Worm (Caenorhabditis elegans): Measurements from ENCODE around the gene ZK455.5.
A peak's percentile ranks its signal among the peaks of the same experiment; 100 is the strongest.

The ZK455.5 gene

ce11 chrX:11326827-11327226 lies at the start of gene ZK455.5:
ZK455.5 (minus strand) TSS chrX:11326927.
- no peak for TF ChIP-seq F13C5.2 (tag; optimal IDR thresholded peaks at IDR 0.05)

- no peak for TF ChIP-seq sea-1 (GFP tag; conservative IDR thresholded peaks at IDR 0.05)
- no peak for TF ChIP-seq B0310.2 (tag; optimal IDR thresholded peaks at IDR 0.05)
These were observed 48.8 kb upstream of the ZK455.5 start, which contains the start of gene F42E11.3 for ce11 chrX:11375509-11375908. F42E11.3 (minus strand) TSS chrX:11375609.

- TF ChIP-seq ama-1 (optimal IDR thresholded peaks at IDR 0.05), result no peak
- TF ChIP-seq flt-1 (GFP tag; IDR thresholded peaks at IDR 0.05), result no peak
- no peak for TF ChIP-seq F13C5.2 (tag; optimal IDR thresholded peaks at IDR 0.05)
- TF ChIP-seq hmbx-1 (tag; optimal IDR thresholded peaks at IDR 0.05), result no peak
- no peak for TF ChIP-seq hmg-4 (GFP tag; optimal IDR thresholded peaks at IDR 0.05)
- no peak for TF ChIP-seq hnd-1 (tag; optimal IDR thresholded peaks at IDR 0.05)
- no peak for TF ChIP-seq pes-1 (GFP tag; IDR thresholded peaks at IDR 0.05)
- no peak for TF ChIP-seq ceh-13 (GFP tag; optimal IDR thresholded peaks at IDR 0.05)
- TF ChIP-seq tbx-11 (GFP tag; IDR thresholded peaks at IDR 0.05), result no peak
- no peak for TF ChIP-seq scrt-1 (GFP tag; IDR thresholded peaks at IDR 0.05)
These were observed 43.4 kb upstream of the ZK455.5 start for ce11 chrX:11370090-11370489.

- no peak for TF ChIP-seq hmbx-1 (tag; optimal IDR thresholded peaks at IDR 0.05)
- peak; percentile 29 for TF ChIP-seq hmg-4 (GFP tag; optimal IDR thresholded peaks at IDR 0.05)
These were observed 42.1 kb upstream of the ZK455.5 start for ce11 chrX:11368845-11369244.

- TF ChIP-seq ceh-36 (tag; optimal IDR thresholded peaks at IDR 0.05) (no peak), ama-1 (optimal IDR thresholded peaks at IDR 0.05) (no peak), tbx-11 (GFP tag; IDR thresholded peaks at IDR 0.05) (no peak), hmg-4 (GFP tag; optimal IDR thresholded peaks at IDR 0.05) (no peak), ets-7 (tag; optimal IDR thresholded peaks at IDR 0.05) (no peak), hmbx-1 (tag; optimal IDR thresholded peaks at IDR 0.05) (no peak), ceh-13 (GFP tag; optimal IDR thresholded peaks at IDR 0.05) (no peak), pes-1 (GFP tag; IDR thresholded peaks at IDR 0.05) (no peak), tra-4 (tag; optimal IDR thresholded peaks at IDR 0.05) (no peak), hnd-1 (tag; optimal IDR thresholded peaks at IDR 0.05) (no peak), tbx-37 (GFP tag; conservative IDR thresholded peaks at IDR 0.05) (no peak), aly-1 (tag; optimal IDR thresholded peaks at IDR 0.05) (no peak)
These were observed 41.7 kb upstream of the ZK455.5 start, which contains the start of gene ttyh-1 for ce11 chrX:11368417-11368816. ttyh-1 (plus strand) TSS chrX:11368717.

- no peak for TF ChIP-seq tbx-11 (GFP tag; IDR thresholded peaks at IDR 0.05)
- TF ChIP-seq ceh-36 (tag; optimal IDR thresholded peaks at IDR 0.05), result no peak
- TF ChIP-seq sea-1 (GFP tag; conservative IDR thresholded peaks at IDR 0.05), result no peak
- TF ChIP-seq B0310.2 (tag; optimal IDR thresholded peaks at IDR 0.05), result no peak
- TF ChIP-seq ceh-13 (GFP tag; optimal IDR thresholded peaks at IDR 0.05), result no peak
- TF ChIP-seq pes-1 (GFP tag; IDR thresholded peaks at IDR 0.05), result no peak
- TF ChIP-seq F13C5.2 (tag; optimal IDR thresholded peaks at IDR 0.05), result no peak
These were observed 40.9 kb upstream of the ZK455.5 start for ce11 chrX:11367640-11368039.

ce11 chrX:11367087-11367486 lies 40.4 kb upstream of the ZK455.5 start:
- TF ChIP-seq F13C5.2 (tag; optimal IDR thresholded peaks at IDR 0.05) (no peak), sea-1 (GFP tag; conservative IDR thresholded peaks at IDR 0.05) (no peak), hnd-1 (tag; optimal IDR thresholded peaks at IDR 0.05) (no peak), ama-1 (optimal IDR thresholded peaks at IDR 0.05) (no peak), pes-1 (GFP tag; IDR thresholded peaks at IDR 0.05) (no peak), flt-1 (GFP tag; IDR thresholded peaks at IDR 0.05) (no peak), ceh-36 (tag; optimal IDR thresholded peaks at IDR 0.05) (no peak), tbx-11 (GFP tag; IDR thresholded peaks at IDR 0.05) (no peak), tra-4 (tag; optimal IDR thresholded peaks at IDR 0.05) (no peak), ets-7 (tag; optimal IDR thresholded peaks at IDR 0.05) (no peak), tbx-37 (GFP tag; conservative IDR thresholded peaks at IDR 0.05) (no peak), B0310.2 (tag; optimal IDR thresholded peaks at IDR 0.05) (no peak), hmbx-1 (tag; optimal IDR thresholded peaks at IDR 0.05) (no peak), hmg-4 (GFP tag; optimal IDR thresholded peaks at IDR 0.05) (no peak), ceh-13 (GFP tag; optimal IDR thresholded peaks at IDR 0.05) (no peak), aly-1 (tag; optimal IDR thresholded peaks at IDR 0.05) (no peak), scrt-1 (GFP tag; IDR thresholded peaks at IDR 0.05) (no peak)

- TF ChIP-seq hmg-4 (GFP tag; optimal IDR thresholded peaks at IDR 0.05) (peak; percentile 71), tbx-11 (GFP tag; IDR thresholded peaks at IDR 0.05) (0 out of 2 replicates have a peak, but pooled peaks have one; percentile 26), sea-1 (GFP tag; conservative IDR thresholded peaks at IDR 0.05) (no peak; the same call in 1 of the 2 replicates), F13C5.2 (tag; optimal IDR thresholded peaks at IDR 0.05) (no peak)
These were observed 39.3 kb upstream of the ZK455.5 start for ce11 chrX:11365995-11366394.

ce11 chrX:11364914-11365313 lies 38.2 kb upstream of the ZK455.5 start:
- TF ChIP-seq ets-7 (tag; optimal IDR thresholded peaks at IDR 0.05) (no peak), aly-1 (tag; optimal IDR thresholded peaks at IDR 0.05) (no peak), hmbx-1 (tag; optimal IDR thresholded peaks at IDR 0.05) (no peak), B0310.2 (tag; optimal IDR thresholded peaks at IDR 0.05) (no peak), F13C5.2 (tag; optimal IDR thresholded peaks at IDR 0.05) (no peak), scrt-1 (GFP tag; IDR thresholded peaks at IDR 0.05) (no peak), ceh-36 (tag; optimal IDR thresholded peaks at IDR 0.05) (no peak), tbx-11 (GFP tag; IDR thresholded peaks at IDR 0.05) (no peak), ama-1 (optimal IDR thresholded peaks at IDR 0.05) (no peak), hmg-4 (GFP tag; optimal IDR thresholded peaks at IDR 0.05) (no peak), pes-1 (GFP tag; IDR thresholded peaks at IDR 0.05) (no peak), flt-1 (GFP tag; IDR thresholded peaks at IDR 0.05) (no peak), tra-4 (tag; optimal IDR thresholded peaks at IDR 0.05) (no peak), sea-1 (GFP tag; conservative IDR thresholded peaks at IDR 0.05) (no peak), ceh-13 (GFP tag; optimal IDR thresholded peaks at IDR 0.05) (no peak), hnd-1 (tag; optimal IDR thresholded peaks at IDR 0.05) (no peak), tbx-37 (GFP tag; conservative IDR thresholded peaks at IDR 0.05) (no peak)

All from whole organism, early embryonic.